Worm (Caenorhabditis elegans): ENCODE data around the gene F30B5.11.
A peak's percentile ranks its signal among the peaks of the same experiment; 100 is the strongest.
"Not testable (repeated sequence)": the region's sequence is repeated elsewhere in the genome, so short reads cannot be mapped to it uniquely, and the experiment has no call there.

The F30B5.11 gene

ce11 chrIV:4204275-4204674, 15.6 kb downstream of the F30B5.11 start, which contains the start of gene pax-2:
TSS of gene pax-2 (minus strand) at chrIV:4204375.
- TF ChIP-seq zag-1 (tag; optimal IDR thresholded peaks at IDR 0.05), result no peak
- no peak for TF ChIP-seq lin-11 (tag; optimal IDR thresholded peaks at IDR 0.05)
- TF ChIP-seq mdl-1 (tag; optimal IDR thresholded peaks at IDR 0.05), result no peak
- TF ChIP-seq nhr-11 (tag; optimal IDR thresholded peaks at IDR 0.05), result no peak
- TF ChIP-seq dmd-4 (tag; optimal IDR thresholded peaks at IDR 0.05), result no peak
- TF ChIP-seq unc-55 (GFP tag; optimal IDR thresholded peaks at IDR 0.05), result no peak
- no peak for TF ChIP-seq ZK546.5 (tag; optimal IDR thresholded peaks at IDR 0.05)
- TF ChIP-seq R02D3.7 (tag; optimal IDR thresholded peaks at IDR 0.05), result no peak
- no peak for TF ChIP-seq nhr-77 (tag; optimal IDR thresholded peaks at IDR 0.05)
- TF ChIP-seq nhr-25 (tag; optimal IDR thresholded peaks at IDR 0.05), result no peak
- TF ChIP-seq skn-1 (tag; optimal IDR thresholded peaks at IDR 0.05), result no peak
- TF ChIP-seq Y55F3AM.14 (GFP tag; optimal IDR thresholded peaks at IDR 0.05), result no peak
- TF ChIP-seq nhr-12 (tag; optimal IDR thresholded peaks at IDR 0.05), result no peak
- TF ChIP-seq ceh-16 (tag; optimal IDR thresholded peaks at IDR 0.05), result no peak
- no peak for TF ChIP-seq blmp-1 (tag; optimal IDR thresholded peaks at IDR 0.05; ENCODE audit: insufficient read depth)

ce11 chrIV:4197167-4197566, 22.7 kb downstream of the F30B5.11 start, which contains the start of gene cyp-25A6:
TSS of gene cyp-25A6 (plus strand) at chrIV:4197467.
- not testable (repeated sequence) for TF ChIP-seq mdl-1 (tag; optimal IDR thresholded peaks at IDR 0.05); peb-1 (tag; optimal IDR thresholded peaks at IDR 0.05); unc-62 (GFP tag; optimal IDR thresholded peaks at IDR 0.05)

- not testable (repeated sequence) for TF ChIP-seq egl-27, gmeb-1, nhr-129 (tag; optimal IDR thresholded peaks at IDR 0.05)
Measured at ce11 chrIV:4196729-4197128, 23.2 kb downstream of the F30B5.11 start, which contains the start of gene K06B9.6. TSS of gene K06B9.6 (minus strand) at chrIV:4196829.

- not testable (repeated sequence) for TF ChIP-seq unc-39 (tag; optimal IDR thresholded peaks at IDR 0.05); lin-11 (tag; optimal IDR thresholded peaks at IDR 0.05); Y55F3AM.14 (GFP tag; optimal IDR thresholded peaks at IDR 0.05)
Measured at ce11 chrIV:4186099-4186498, 33.8 kb downstream of the F30B5.11 start, which contains the start of gene K08D10.11. TSS of gene K08D10.11 (minus strand) at chrIV:4186199.

- TF ChIP-seq sma-9 (GFP tag; optimal IDR thresholded peaks at IDR 0.05) (peak; percentile 30), F13H6.1 (tag; optimal IDR thresholded peaks at IDR 0.05) (peak; percentile 8), sma-3 (GFP tag; optimal IDR thresholded peaks at IDR 0.05) (peak; percentile 21), lsy-2 (tag; optimal IDR thresholded peaks at IDR 0.05) (peak; percentile 53 to 76), gmeb-1 (tag; optimal IDR thresholded peaks at IDR 0.05) (peak; percentile 48)
- not testable (repeated sequence) for TF ChIP-seq sma-9 (tag; optimal IDR thresholded peaks at IDR 0.05)
Measured at ce11 chrIV:4184767-4185166, 35.1 kb downstream of the F30B5.11 start.

ce11 chrIV:4180032-4180431, 39.9 kb downstream of the F30B5.11 start:
- peak in 1 of 2 experiments; percentile 31 for TF ChIP-seq lsy-2 (tag; optimal IDR thresholded peaks at IDR 0.05)

ce11 chrIV:4178424-4178823, 41.5 kb downstream of the F30B5.11 start, which contains the start of gene tsen-34:
TSS of gene tsen-34 (plus strand) at chrIV:4178457.
- TF ChIP-seq ceh-82 (tag; optimal IDR thresholded peaks at IDR 0.05) (no peak), lin-13 (GFP tag; optimal IDR thresholded peaks at IDR 0.05) (no peak), nhr-21 (tag; optimal IDR thresholded peaks at IDR 0.05) (no peak), nhr-23 (tag; optimal IDR thresholded peaks at IDR 0.05) (no peak), peb-1 (tag; optimal IDR thresholded peaks at IDR 0.05) (no peak), F13H6.1 (tag; optimal IDR thresholded peaks at IDR 0.05) (no peak), ama-1 (optimal IDR thresholded peaks at IDR 0.05) (no peak), ZK546.5 (tag; optimal IDR thresholded peaks at IDR 0.05) (no peak), unc-55 (GFP tag; optimal IDR thresholded peaks at IDR 0.05) (no peak), unc-62 (GFP tag; optimal IDR thresholded peaks at IDR 0.05) (no peak), ztf-4 (tag; optimal IDR thresholded peaks at IDR 0.05) (no peak), elt-1 (tag; optimal IDR thresholded peaks at IDR 0.05) (no peak), ztf-11 (tag; optimal IDR thresholded peaks at IDR 0.05) (no peak), dmd-4 (tag; optimal IDR thresholded peaks at IDR 0.05) (no peak), Y55F3AM.14 (GFP tag; optimal IDR thresholded peaks at IDR 0.05) (no peak)

Measured in whole organism, L2 larva.